Fruit fly (Drosophila melanogaster): ENCODE results near the gene Mkp.

Gene Mkp

DNA sequence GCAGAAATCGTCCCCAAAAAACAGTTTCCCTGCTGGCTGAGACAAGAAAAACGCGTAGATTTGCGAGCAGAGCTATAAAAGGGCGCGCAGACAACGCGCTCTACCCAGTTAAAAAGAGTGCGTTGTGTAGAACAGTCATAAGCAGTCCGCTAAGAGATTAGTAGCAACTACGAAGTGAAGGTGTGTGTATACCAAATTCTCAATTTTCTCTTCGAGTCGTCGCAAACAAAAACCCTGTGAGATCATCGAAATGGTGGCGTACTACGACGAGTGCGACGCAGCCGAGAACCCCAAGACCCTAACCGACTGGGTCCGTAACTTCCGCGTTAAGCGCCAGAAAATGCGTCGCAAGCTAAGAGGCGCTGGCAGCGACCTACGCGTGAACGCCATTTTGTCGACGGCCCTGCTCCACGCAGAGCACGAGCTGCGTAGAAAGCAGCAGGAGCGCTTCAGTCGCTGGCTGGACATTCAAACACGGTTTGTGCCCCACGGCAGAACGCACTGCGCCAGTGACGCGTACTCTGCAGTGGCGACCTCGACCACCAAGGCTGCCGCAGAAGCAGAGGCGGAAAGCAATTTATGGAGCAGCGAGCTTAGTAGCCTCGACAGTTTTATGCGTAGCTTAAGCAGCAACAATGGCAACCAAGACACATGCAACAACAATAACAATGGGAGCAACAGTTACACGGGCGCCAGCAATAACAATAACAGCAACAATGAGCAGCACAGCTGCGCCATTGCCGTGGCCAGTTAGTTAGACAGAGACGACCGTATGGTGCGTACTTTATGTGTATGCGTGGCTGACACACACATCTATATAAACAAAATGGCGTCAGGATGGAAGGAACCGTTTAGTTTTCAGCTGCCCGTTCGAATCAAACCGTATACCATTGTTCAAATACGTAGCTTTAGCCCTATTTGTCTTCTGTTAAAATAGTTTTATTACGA lies 39.9 kb upstream of the Mkp start (continued):
- TF ChIP-seq CG8478 (optimal IDR thresholded peaks at IDR 0.05): peak; percentile 86
- peak; percentile 63 for TF ChIP-seq ranshi (GFP tag; IDR thresholded peaks at IDR 0.05)
- peak; percentile 54; the same call in 2 of the 3 replicates for TF ChIP-seq CG6791 (GFP tag; IDR thresholded peaks at IDR 0.05; ENCODE audit: partially characterized antibody)
- no peak for TF ChIP-seq az2 (GFP tag; optimal IDR thresholded peaks at IDR 0.05)
- peak; percentile 28 for TF ChIP-seq CG18599 (GFP tag; optimal IDR thresholded peaks at IDR 0.05)
- TF ChIP-seq inv (GFP tag; IDR thresholded peaks at IDR 0.05; ENCODE audit: partially characterized antibody): 0 out of 2 replicates have a peak, but pooled peaks have one; percentile 19
- peak; percentile 57 for TF ChIP-seq Ssrp (tag; optimal IDR thresholded peaks at IDR 0.05)
- TF ChIP-seq unc-4 (GFP tag; IDR thresholded peaks at IDR 0.05; ENCODE audit: partially characterized antibody): no peak

- peak; percentile 19; the same call in 1 of the 2 replicates for TF ChIP-seq Scr (GFP tag; IDR thresholded peaks at IDR 0.05; ENCODE audit: partially characterized antibody)
- TF ChIP-seq crc (GFP tag; optimal IDR thresholded peaks at IDR 0.05): peak; percentile 60
- TF ChIP-seq Asciz (GFP tag; optimal IDR thresholded peaks at IDR 0.05): peak; percentile 64
- TF ChIP-seq twi (tag; optimal IDR thresholded peaks at IDR 0.05): peak; percentile 77
- TF ChIP-seq ab (GFP tag; optimal IDR thresholded peaks at IDR 0.05): peak; percentile 75
- TF ChIP-seq Adf1 (GFP tag; IDR thresholded peaks at IDR 0.05): no peak
- TF ChIP-seq sisA (GFP tag; IDR thresholded peaks at IDR 0.05): peak; percentile 79
- TF ChIP-seq vnd (GFP tag; IDR thresholded peaks at IDR 0.05; ENCODE audit: partially characterized antibody): no peak
- TF ChIP-seq Hr78 (GFP tag; optimal IDR thresholded peaks at IDR 0.05): peak in 1 of 2 experiments; percentile 40
- TF ChIP-seq HmgZ (tag; optimal IDR thresholded peaks at IDR 0.05): peak; percentile 56
- TF ChIP-seq CG12299 (tag; optimal IDR thresholded peaks at IDR 0.05): peak; percentile 35
- TF ChIP-seq vvl (GFP tag; IDR thresholded peaks at IDR 0.05): peak; percentile 76
- TF ChIP-seq hbn (GFP tag; IDR thresholded peaks at IDR 0.05; ENCODE audit: partially characterized antibody): no peak
- TF ChIP-seq CG7556 (GFP tag; optimal IDR thresholded peaks at IDR 0.05): peak; percentile 76
- TF ChIP-seq fd3F (GFP tag; optimal IDR thresholded peaks at IDR 0.05): peak; percentile 81
- TF ChIP-seq salm (tag; optimal IDR thresholded peaks at IDR 0.05): peak; percentile 28
- TF ChIP-seq jing (GFP tag; optimal IDR thresholded peaks at IDR 0.05): no peak
- TF ChIP-seq CG7987 (GFP tag; optimal IDR thresholded peaks at IDR 0.05): peak; percentile 18
- peak; percentile 78 for TF ChIP-seq CG10431 (GFP tag; optimal IDR thresholded peaks at IDR 0.05)
- TF ChIP-seq fd102C (GFP tag; optimal IDR thresholded peaks at IDR 0.05): no peak
- TF ChIP-seq ken (GFP tag; IDR thresholded peaks at IDR 0.05): peak; percentile 62
- TF ChIP-seq luna (GFP tag; optimal IDR thresholded peaks at IDR 0.05): peak; percentile 38
- TF ChIP-seq rib (GFP tag; IDR thresholded peaks at IDR 0.05): no peak; the same call in 1 of the 2 replicates
- no peak for TF ChIP-seq CG14965 (GFP tag; optimal IDR thresholded peaks at IDR 0.05; ENCODE audit: borderline replicate concordance)
- TF ChIP-seq seq (GFP tag; IDR thresholded peaks at IDR 0.05): peak; percentile 71; the same call in 1 of the 2 replicates
- peak; percentile 87 for TF ChIP-seq CG12155 (GFP tag; optimal IDR thresholded peaks at IDR 0.05)
- TF ChIP-seq psq (GFP tag; optimal IDR thresholded peaks at IDR 0.05): peak; percentile 50
- TF ChIP-seq amos (GFP tag; IDR thresholded peaks at IDR 0.05; ENCODE audit: partially characterized antibody): peak; percentile 17; the same call in 1 of the 2 replicates
- TF ChIP-seq CG7271 (tag; optimal IDR thresholded peaks at IDR 0.05): no peak
- TF ChIP-seq insv (GFP tag; optimal IDR thresholded peaks at IDR 0.05): peak in 1 of 2 experiments; percentile 57
- no peak for TF ChIP-seq corto (GFP tag; optimal IDR thresholded peaks at IDR 0.05)
- TF ChIP-seq MESR4 (GFP tag; optimal IDR thresholded peaks at IDR 0.05): no peak
- peak; percentile 92 for TF ChIP-seq lilli (GFP tag; optimal IDR thresholded peaks at IDR 0.05)
- peak; percentile 79 for TF ChIP-seq CG31224 (GFP tag; IDR thresholded peaks at IDR 0.05)
- peak; percentile 31 for TF ChIP-seq CG33213 (GFP tag; optimal IDR thresholded peaks at IDR 0.05)
- TF ChIP-seq Ets65A (GFP tag): peak; percentile 99
Measured at dm6 chr3L:223019-223902, 38.9 kb upstream of the Mkp start, which contains the start of the genes pyx and CG33229. Gene pyx, minus strand, starts transcription at chr3L:223069. Gene CG33229, plus strand, starts transcription at chr3L:223852.

Data from whole organism, embryonic.